Fruit fly (Drosophila melanogaster): Measurements from ENCODE around the gene Pih1D1.

The Pih1D1 gene

DNA sequence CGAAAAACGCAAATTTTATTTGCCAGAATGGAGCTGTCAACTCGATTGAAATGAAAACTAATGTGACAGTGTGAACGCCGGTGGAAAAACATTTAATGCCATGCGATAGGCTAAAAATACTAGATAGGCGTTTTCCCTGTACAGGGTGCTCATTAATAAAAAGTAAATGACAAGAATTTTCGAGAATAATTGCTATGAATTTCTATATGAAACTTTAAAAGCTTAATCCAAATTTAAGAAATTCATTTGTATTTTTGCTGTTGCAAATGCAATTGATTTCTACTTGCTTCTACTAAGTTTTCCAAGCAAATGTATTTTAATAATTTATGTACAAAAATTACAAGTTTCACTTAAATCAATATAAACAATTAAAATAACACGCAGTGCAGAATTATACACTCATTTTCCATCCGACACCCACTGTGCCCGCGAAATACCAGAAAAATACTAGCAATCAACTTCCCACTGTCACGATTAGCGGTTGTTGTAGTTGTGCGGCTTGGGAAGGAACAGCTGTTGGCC, at the start of gene Pih1D1:
TSS of gene Pih1D1 (minus strand) at position 50 of the 522 bp plus-strand sequence.
- TF ChIP-seq Myc (optimal IDR thresholded peaks at IDR 0.05) (no peak), ttk (optimal IDR thresholded peaks at IDR 0.05) (no peak), psq (optimal IDR thresholded peaks at IDR 0.05) (no peak), h (optimal IDR thresholded peaks at IDR 0.05) (no peak), insv (optimal IDR thresholded peaks at IDR 0.05) (no peak), Sin3A (optimal IDR thresholded peaks at IDR 0.05) (no peak)

DNA sequence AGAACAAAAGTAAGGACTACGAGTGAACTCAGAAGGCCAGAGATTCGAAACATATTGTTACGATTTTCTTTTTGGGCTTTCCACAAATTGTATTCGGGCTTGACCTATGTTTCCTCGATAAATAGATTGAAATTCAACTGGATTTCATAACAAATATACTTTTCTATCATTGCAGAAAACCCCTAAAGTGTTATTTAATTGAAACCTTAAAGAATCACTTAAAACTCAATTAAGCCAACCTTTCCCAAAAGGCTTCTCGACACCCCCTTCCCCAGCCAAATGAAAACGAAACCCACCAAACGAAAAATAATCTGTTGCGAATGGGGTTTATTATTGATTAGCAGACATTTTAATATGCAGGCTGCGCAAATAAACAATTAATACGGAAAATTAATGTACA, 40.1 kb upstream of the Pih1D1 start, which contains the start of gene CG15483:
TSS of gene CG15483 (minus strand) at position 101 of the 400 bp plus-strand sequence.
- TF ChIP-seq insv (optimal IDR thresholded peaks at IDR 0.05) = no peak
- TF ChIP-seq ttk (optimal IDR thresholded peaks at IDR 0.05) = no peak

dm6 chr2L:12756417-12756816, 34.8 kb upstream of the Pih1D1 start:
- TF ChIP-seq psq (optimal IDR thresholded peaks at IDR 0.05) (no peak), Myc (optimal IDR thresholded peaks at IDR 0.05) (no peak), ttk (optimal IDR thresholded peaks at IDR 0.05) (no peak), Sin3A (optimal IDR thresholded peaks at IDR 0.05) (no peak), insv (optimal IDR thresholded peaks at IDR 0.05) (no peak), h (optimal IDR thresholded peaks at IDR 0.05) (no peak)

DNA sequence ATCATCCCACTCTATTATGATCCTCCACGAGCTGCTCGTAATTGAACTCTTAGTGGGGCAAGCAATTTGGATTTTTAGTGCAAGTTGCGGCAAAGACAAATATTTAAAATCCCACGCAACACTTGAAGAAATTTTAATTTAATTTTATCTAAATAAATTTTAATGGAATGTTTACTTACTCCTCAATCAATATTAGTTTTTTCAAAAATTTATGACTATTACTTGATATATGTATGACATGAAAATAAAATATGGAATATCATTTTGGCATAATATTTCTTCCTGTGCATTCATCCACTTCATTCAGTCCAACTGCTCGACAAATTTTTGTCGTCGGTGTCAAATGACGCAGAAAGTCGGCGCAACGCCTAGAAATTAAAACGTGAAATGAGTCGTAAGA, 28.4 kb upstream of the Pih1D1 start:
- TF ChIP-seq h (optimal IDR thresholded peaks at IDR 0.05) (no peak), Sin3A (optimal IDR thresholded peaks at IDR 0.05) (no peak), ttk (optimal IDR thresholded peaks at IDR 0.05) (no peak), Myc (optimal IDR thresholded peaks at IDR 0.05) (no peak), insv (optimal IDR thresholded peaks at IDR 0.05) (no peak), psq (optimal IDR thresholded peaks at IDR 0.05) (no peak)

dm6 chr2L:12720430-12721396, 930 bp downstream of the Pih1D1 start:
- TF ChIP-seq ttk (optimal IDR thresholded peaks at IDR 0.05) (peak; percentile 95), Myc (optimal IDR thresholded peaks at IDR 0.05) (no peak)

- TF ChIP-seq ttk (optimal IDR thresholded peaks at IDR 0.05) (no peak), Sin3A (optimal IDR thresholded peaks at IDR 0.05) (no peak), Myc (optimal IDR thresholded peaks at IDR 0.05) (no peak), psq (optimal IDR thresholded peaks at IDR 0.05) (no peak), h (optimal IDR thresholded peaks at IDR 0.05) (no peak), insv (optimal IDR thresholded peaks at IDR 0.05) (no peak)
These were observed 1.8 kb downstream of the Pih1D1 start for dm6 chr2L:12719712-12720429.

- TF ChIP-seq Myc (optimal IDR thresholded peaks at IDR 0.05) (no peak), ttk (optimal IDR thresholded peaks at IDR 0.05) (no peak), h (optimal IDR thresholded peaks at IDR 0.05) (no peak), insv (optimal IDR thresholded peaks at IDR 0.05) (no peak), psq (optimal IDR thresholded peaks at IDR 0.05) (no peak), Sin3A (optimal IDR thresholded peaks at IDR 0.05) (no peak)
These were observed 2.9 kb downstream of the Pih1D1 start, which contains the start of gene MRP for dm6 chr2L:12718437-12719376. Gene MRP, plus strand, starts transcription at chr2L:12719045.

DNA sequence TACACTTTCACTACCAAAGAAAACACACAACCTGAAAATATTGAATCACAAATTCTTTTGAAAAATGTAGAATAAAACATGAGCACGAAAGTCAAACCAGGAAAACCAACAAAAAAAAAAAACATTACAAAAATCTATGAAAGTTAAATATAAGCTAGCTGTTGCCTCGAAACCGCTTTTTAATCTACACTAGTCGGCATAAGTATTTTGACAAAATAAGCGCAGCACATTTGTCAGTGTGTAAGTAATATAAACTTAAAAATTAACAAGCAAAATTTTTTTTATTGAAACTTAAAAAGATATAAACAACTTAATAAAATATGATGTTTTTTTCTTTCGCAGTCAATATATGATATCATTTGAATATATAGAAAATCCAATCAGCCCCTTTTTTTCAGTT, 8.8 kb downstream of the Pih1D1 start, which contains the start of gene CG5787:
TSS of gene CG5787 (minus strand) at position 101 of the 400 bp plus-strand sequence.
- no peak for TF ChIP-seq psq (optimal IDR thresholded peaks at IDR 0.05)

DNA sequence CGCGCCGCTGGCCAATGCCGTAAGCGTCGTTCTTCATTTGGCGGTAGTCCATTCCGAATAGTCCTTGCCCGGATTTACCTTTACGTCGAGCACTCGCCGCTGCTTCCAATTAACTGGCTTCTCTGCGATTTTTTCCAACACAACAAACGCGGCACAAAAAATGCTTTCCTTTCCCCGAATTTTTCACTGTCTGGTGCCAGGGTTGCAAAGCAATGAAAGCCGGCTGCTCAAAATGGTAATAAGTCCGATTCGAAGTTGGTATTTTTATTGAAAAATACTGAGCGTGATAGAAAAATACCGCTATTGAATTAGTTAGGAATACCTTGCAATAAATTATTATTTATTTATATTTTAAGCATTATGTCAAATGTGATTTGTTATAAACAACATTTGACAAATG, 9.4 kb downstream of the Pih1D1 start:
- TF ChIP-seq psq (optimal IDR thresholded peaks at IDR 0.05) (no peak), ttk (optimal IDR thresholded peaks at IDR 0.05) (no peak), Sin3A (optimal IDR thresholded peaks at IDR 0.05) (no peak), h (optimal IDR thresholded peaks at IDR 0.05) (no peak), Myc (optimal IDR thresholded peaks at IDR 0.05) (no peak), insv (optimal IDR thresholded peaks at IDR 0.05) (no peak)

DNA sequence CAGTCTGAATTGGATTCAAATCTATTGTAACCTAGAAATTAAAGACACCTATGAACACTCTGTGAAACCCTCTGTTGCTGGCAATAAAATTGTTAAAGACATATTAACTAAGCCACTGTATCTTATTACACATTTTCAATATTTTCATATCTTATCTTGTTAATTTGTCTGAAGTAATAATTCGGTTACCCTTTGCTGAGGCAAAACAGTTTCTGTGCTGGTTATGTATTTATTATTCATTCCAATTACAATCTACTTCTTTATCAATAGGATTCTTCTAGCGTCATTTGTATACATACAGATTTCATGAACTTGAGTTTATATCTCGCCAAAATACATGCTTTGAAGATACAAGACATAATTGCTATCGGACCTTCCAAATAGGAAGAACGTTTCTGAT, 13.1 kb downstream of the Pih1D1 start:
- TF ChIP-seq Myc (optimal IDR thresholded peaks at IDR 0.05) (no peak), insv (optimal IDR thresholded peaks at IDR 0.05) (no peak), psq (optimal IDR thresholded peaks at IDR 0.05) (no peak), h (optimal IDR thresholded peaks at IDR 0.05) (no peak), Sin3A (optimal IDR thresholded peaks at IDR 0.05) (no peak), ttk (optimal IDR thresholded peaks at IDR 0.05) (no peak)

dm6 chr2L:12707540-12707939, 14.1 kb downstream of the Pih1D1 start, which contains the start of the genes CG6180 and CG15484:
Gene CG6180, plus strand, starts transcription at chr2L:12707661.
Gene CG15484, minus strand, starts transcription at chr2L:12707711.
- TF ChIP-seq Myc (optimal IDR thresholded peaks at IDR 0.05) = no peak

Measured in Kc167 (cell line).